Worm (Caenorhabditis elegans) whole organism, young adult: ENCODE data around the gene nspc-12.

ENCODE experiments used
- ama-1 ChIP-seq, 3 experiments: fragments of 150-350 bp in 1 of 3; sonication (generic microtip) in 2 of 3; optimal IDR thresholded peaks; 2 replicates each; lab custom pipeline; 2014 to 2018; ENCODE audit warnings: missing biosample characterization in 2 of 3, missing genetic modification characterization in 2 of 3, missing genetic modification reagents in 2 of 3
- hmg-1.2 ChIP-seq: fragments of 200-800 bp; sonication (Bioruptor generic); IDR thresholded peaks from 2 replicates; pipeline ENCODE4 v1.3.6; 2022; ENCODE audit warnings: missing genetic modification reagents, missing genetic modification characterization, missing compliant biosample characterization
- pha-4 ChIP-seq: fragments of 150-350 bp; sonication (generic microtip); optimal IDR thresholded peaks from 2 replicates; lab custom pipeline; 2014; ENCODE audit warnings: missing biosample characterization, missing genetic modification reagents, missing genetic modification characterization
- sdz-38 ChIP-seq: sonication (generic microtip); optimal IDR thresholded peaks from 2 replicates; lab custom pipeline; 2016; ENCODE audit warnings: missing genotype, missing genetic modification characterization, missing compliant biosample characterization

ce11 chrX:12315268-12315667 lies 41.2 kb downstream of the nspc-12 start, which contains the start of gene xtr-2:
- TF ChIP-seq hmg-1.2 (GFP tag; lab: Robert Waterston, UW) (no peak), ama-1 (optimal IDR thresholded peaks at IDR 0.05; lab: Kevin White, UChicago) (no peak), ama-1 (GFP tag; optimal IDR thresholded peaks at IDR 0.05; lab: Kevin White, UChicago) (no peak), pha-4 (tag; lab: Kevin White, UChicago) (no peak), sdz-38 (tag; lab: Kevin White, UChicago) (no peak)
